Worm (Caenorhabditis elegans) whole organism, midembryonic: ENCODE data around the gene C55B6.1.

Experiments used
- T22C8.4 ChIP-seq: fragments of 200-800 bp; sonication (Bioruptor generic); IDR thresholded peaks from 2 replicates; pipeline ENCODE4 v1.3.6; 2022; ENCODE audit warnings: missing genetic modification characterization, missing compliant biosample characterization
- flt-1 ChIP-seq: fragments of 200-800 bp; sonication (Bioruptor generic); IDR thresholded peaks from 2 replicates; pipeline ENCODE4 v1.3.6; 2022; ENCODE audit warnings: missing genetic modification characterization, missing compliant biosample characterization
- ref-1 ChIP-seq: fragments of 200-800 bp; sonication (Bioruptor generic); conservative IDR thresholded peaks from 2 replicates; pipeline ENCODE4 v1.3.6; 2022; ENCODE audit warnings: missing genetic modification reagents, missing genetic modification characterization, missing compliant biosample characterization
- ztf-23 ChIP-seq: fragments of 200-800 bp; sonication (Bioruptor generic); IDR thresholded peaks from 2 replicates; pipeline ENCODE4 v1.3.6; 2022; ENCODE audit warnings: missing genetic modification reagents, missing genetic modification characterization, missing compliant biosample characterization

DNA sequence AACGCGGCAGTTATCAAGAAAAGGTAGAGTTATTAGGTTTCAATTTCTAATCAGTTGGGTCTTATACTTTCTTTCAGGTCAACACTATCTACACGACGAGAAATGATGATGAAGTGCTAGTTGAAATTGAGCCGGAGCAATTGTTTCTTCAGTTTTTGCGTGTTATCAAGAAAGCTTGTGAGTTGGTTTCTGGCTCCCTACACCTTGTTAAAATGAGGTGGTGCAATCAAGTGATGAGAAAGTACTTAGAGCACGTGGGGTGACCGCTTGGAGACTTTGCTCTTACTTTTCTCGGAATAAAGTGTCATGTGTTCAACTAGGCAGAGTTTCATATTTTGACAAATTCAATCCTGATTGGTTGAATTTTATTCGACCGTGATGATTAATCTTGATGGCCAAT is 311 bp downstream of the C55B6.1 start:
- TF ChIP-seq ztf-23 (GFP tag; lab: Robert Waterston, UW) (no peak), ref-1 (GFP tag; lab: Robert Waterston, UW) (no peak), flt-1 (no peak), T22C8.4 (GFP tag; lab: Robert Waterston, UW) (no peak)
